Worm (Caenorhabditis elegans) whole organism, L4/young adult: Measurements from ENCODE around the gene col-146.

Experiments
- W03F9.2 ChIP-seq: fragments of 150-350 bp; optimal IDR thresholded peaks from 2 replicates; lab custom pipeline; 2014; ENCODE audit warnings: missing biosample characterization, missing genetic modification characterization
- dao-5 ChIP-seq: sonication (generic microtip); optimal IDR thresholded peaks from 2 replicates; lab custom pipeline; 2016; ENCODE audit warnings: missing genotype, missing genetic modification characterization, moderate library complexity, missing compliant biosample characterization
- him-1 ChIP-seq: sonication (generic microtip); optimal IDR thresholded peaks from 2 replicates; lab custom pipeline; 2016; ENCODE audit warnings: missing genotype, missing genetic modification reagents, missing genetic modification characterization, missing compliant biosample characterization

The col-146 gene

DNA sequence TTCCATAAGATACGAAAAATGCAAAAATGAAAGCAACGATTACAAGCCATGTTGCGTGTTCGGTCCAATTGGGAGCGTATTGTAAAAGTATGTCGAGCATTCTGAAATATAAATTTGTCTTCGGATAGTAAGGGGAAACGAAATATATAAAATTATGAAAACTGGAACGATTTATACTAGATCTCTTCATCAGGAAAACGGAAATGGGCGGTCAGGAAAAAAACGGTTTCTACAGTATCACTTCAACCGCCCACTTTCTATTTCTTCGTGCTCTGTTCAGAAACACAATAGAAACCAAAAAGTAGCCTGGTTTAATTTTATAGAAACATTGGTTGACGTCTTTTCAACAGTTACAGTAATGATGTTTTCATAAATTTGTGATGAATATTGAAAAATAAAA lies 31.8 kb downstream of the col-146 start, which contains the start of gene pitr-4:
Gene pitr-4, minus strand, starts transcription at position 101 of the 400 bp plus-strand sequence.
- TF ChIP-seq dao-5 (tag; lab: Kevin White, UChicago) (no peak), him-1 (tag; lab: Kevin White, UChicago) (no peak), W03F9.2 (tag; lab: Kevin White, UChicago) (no peak)

ce11 chrV:9663948-9664347 lies 34.2 kb downstream of the col-146 start:
- no peak for TF ChIP-seq dao-5 (tag; lab: Kevin White, UChicago)
- TF ChIP-seq him-1 (tag; lab: Kevin White, UChicago) = no peak
- TF ChIP-seq W03F9.2 (tag; lab: Kevin White, UChicago) = no peak

DNA sequence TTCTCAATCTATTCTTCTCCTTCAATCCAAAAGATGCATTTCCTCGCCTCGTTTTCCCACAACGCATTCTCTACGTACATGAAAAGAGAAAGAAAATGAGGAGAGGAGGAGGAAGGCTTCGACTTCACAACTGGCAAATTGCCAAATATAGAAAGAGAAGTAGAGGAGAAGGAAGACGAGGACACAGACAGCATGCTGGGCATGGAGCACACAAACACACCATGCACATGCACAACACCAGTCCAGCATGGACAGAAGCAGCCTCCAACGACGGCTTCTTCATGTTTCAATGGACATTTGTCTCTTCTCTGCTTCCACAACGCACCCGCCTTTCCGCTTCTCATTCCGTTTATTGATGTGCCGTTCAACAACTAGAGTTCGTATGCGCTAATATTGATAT lies 34.9 kb downstream of the col-146 start:
- TF ChIP-seq him-1 (tag; lab: Kevin White, UChicago) = peak; percentile 58
- no peak for TF ChIP-seq dao-5 (tag; lab: Kevin White, UChicago)
- TF ChIP-seq W03F9.2 (tag; lab: Kevin White, UChicago) = no peak

- TF ChIP-seq W03F9.2 (tag; lab: Kevin White, UChicago) = no peak
- no peak for TF ChIP-seq him-1 (tag; lab: Kevin White, UChicago)
- TF ChIP-seq dao-5 (tag; lab: Kevin White, UChicago) = no peak
Measured at ce11 chrV:9666394-9666793, 36.7 kb downstream of the col-146 start, which contains the start of gene ZK287.1. TSS of gene ZK287.1 (plus strand) at chrV:9666694.

- TF ChIP-seq dao-5 (tag; lab: Kevin White, UChicago) (no peak), him-1 (tag; lab: Kevin White, UChicago) (no peak), W03F9.2 (tag; lab: Kevin White, UChicago) (no peak)
Measured at ce11 chrV:9672495-9672894, 42.8 kb downstream of the col-146 start.

ce11 chrV:9673199-9673843 lies 43.6 kb downstream of the col-146 start, which contains the start of gene sulp-8:
TSS of gene sulp-8 (minus strand) at chrV:9673667.
- TF ChIP-seq W03F9.2 (tag; lab: Kevin White, UChicago) (no peak), him-1 (tag; lab: Kevin White, UChicago) (no peak), dao-5 (tag; lab: Kevin White, UChicago) (no peak)

DNA sequence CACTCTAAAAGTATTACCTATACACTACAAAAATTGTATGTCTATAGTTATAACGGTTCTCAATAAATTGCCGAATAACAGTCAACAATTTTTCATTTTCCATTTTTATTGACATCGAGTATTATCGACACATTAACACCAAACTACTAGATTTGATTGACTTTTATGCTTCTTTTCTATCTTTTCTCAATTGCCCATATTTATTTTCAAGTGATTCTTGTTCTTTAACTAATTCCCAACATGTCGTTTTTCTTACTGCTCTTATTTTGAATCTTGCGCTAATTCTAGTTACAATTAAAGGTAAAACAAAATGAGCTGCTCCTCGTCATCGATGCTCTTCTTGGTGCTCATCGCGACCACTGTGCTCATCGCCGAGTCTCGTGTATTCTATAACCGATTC lies 48.2 kb downstream of the col-146 start, which contains the start of gene cthd-1:
Gene cthd-1, plus strand, starts transcription at position 301 of the 400 bp plus-strand sequence.
- TF ChIP-seq dao-5 (tag; lab: Kevin White, UChicago) (no peak), him-1 (tag; lab: Kevin White, UChicago) (no peak), W03F9.2 (tag; lab: Kevin White, UChicago) (no peak)

DNA sequence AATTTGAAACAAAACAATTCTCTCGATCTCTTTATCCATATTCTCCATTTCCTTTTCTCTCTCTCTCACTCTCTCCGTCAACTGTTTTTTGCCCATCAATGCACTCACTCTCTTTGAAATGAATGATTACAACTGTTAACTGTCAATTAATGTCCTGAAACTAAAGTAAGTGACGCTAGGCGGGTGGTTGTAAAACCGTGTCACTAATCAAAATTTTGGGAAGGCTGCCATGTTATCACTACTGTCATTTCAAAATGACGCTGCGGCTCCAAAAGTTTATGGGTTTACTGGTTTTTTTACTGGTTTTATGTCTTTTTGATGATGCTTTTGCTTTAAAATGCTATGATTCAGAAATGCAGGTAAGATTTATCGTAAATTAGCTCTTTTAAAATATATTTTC lies 49.4 kb downstream of the col-146 start, which contains the start of gene ZK287.9:
Gene ZK287.9, plus strand, starts transcription at position 192 of the 400 bp plus-strand sequence.
- TF ChIP-seq him-1 (tag; lab: Kevin White, UChicago) (no peak), W03F9.2 (tag; lab: Kevin White, UChicago) (no peak), dao-5 (tag; lab: Kevin White, UChicago) (no peak)

DNA sequence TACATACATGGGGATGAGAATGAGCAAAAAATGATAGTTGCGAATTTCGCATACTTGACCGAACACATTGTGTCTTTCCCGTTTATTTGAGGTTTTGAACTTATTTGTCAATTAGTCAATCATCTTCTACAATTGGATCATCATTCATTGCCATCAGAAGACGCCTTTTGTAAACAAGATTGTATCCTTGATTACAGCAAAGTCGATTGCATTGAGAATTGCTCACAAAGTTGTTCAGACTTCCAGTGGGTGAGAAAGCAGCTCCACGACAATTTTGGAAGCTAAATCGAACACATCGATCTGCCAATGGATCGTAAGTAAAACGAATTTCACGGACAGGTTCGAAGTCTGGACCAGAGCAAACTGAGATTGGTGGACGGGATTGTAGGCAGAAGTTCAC lies 50.5 kb downstream of the col-146 start:
- TF ChIP-seq W03F9.2 (tag; lab: Kevin White, UChicago) = no peak
- TF ChIP-seq him-1 (tag; lab: Kevin White, UChicago) = no peak
- no peak for TF ChIP-seq dao-5 (tag; lab: Kevin White, UChicago)
